Fruit fly (Drosophila melanogaster): ENCODE data around the gene ergic53.

The ergic53 gene

dm6 chr3L:8575844-8576842 is 41.4 kb downstream of the ergic53 start, which contains the start of the genes CG6638 and CG43078:
Gene CG6638 (minus strand): TSS chr3L:8576078.
Gene CG43078 (plus strand): TSS chr3L:8576808.
- TF ChIP-seq tj (GFP tag; optimal IDR thresholded peaks at IDR 0.05) = no peak
- TF ChIP-seq CG12768 (GFP tag; optimal IDR thresholded peaks at IDR 0.05) = peak; percentile 29
- peak; percentile 20 for TF ChIP-seq CG7045 (GFP tag; optimal IDR thresholded peaks at IDR 0.05)
- peak; percentile 1 for TF ChIP-seq cic (GFP tag; optimal IDR thresholded peaks at IDR 0.05)
- TF ChIP-seq CG1620 (GFP tag; optimal IDR thresholded peaks at IDR 0.05) = no peak
- no peak for TF ChIP-seq cnc (optimal IDR thresholded peaks at IDR 0.05)
- TF ChIP-seq CG14711 (tag; optimal IDR thresholded peaks at IDR 0.05) = peak; percentile 37
- TF ChIP-seq CG5204 (GFP tag; optimal IDR thresholded peaks at IDR 0.05) = no peak
- peak; percentile 70 for TF ChIP-seq kay (GFP tag; ENCODE audit: borderline replicate concordance)
- TF ChIP-seq CG11617 (GFP tag; optimal IDR thresholded peaks at IDR 0.05) = peak; percentile 57
- peak; percentile 85 for TF ChIP-seq Mnt (GFP tag; optimal IDR thresholded peaks at IDR 0.05)
- no peak for TF ChIP-seq CG33017 (tag; optimal IDR thresholded peaks at IDR 0.05)
- no peak for TF ChIP-seq Crg-1 (GFP tag; optimal IDR thresholded peaks at IDR 0.05)
- TF ChIP-seq Clk (GFP tag; optimal IDR thresholded peaks at IDR 0.05) = no peak
- TF ChIP-seq toe (GFP tag; optimal IDR thresholded peaks at IDR 0.05) = no peak
- TF ChIP-seq CG7101 (tag; optimal IDR thresholded peaks at IDR 0.05) = peak; percentile 26
- no peak for TF ChIP-seq ovo (GFP tag; optimal IDR thresholded peaks at IDR 0.05)
- no peak for TF ChIP-seq pad (GFP tag; optimal IDR thresholded peaks at IDR 0.05)

DNA sequence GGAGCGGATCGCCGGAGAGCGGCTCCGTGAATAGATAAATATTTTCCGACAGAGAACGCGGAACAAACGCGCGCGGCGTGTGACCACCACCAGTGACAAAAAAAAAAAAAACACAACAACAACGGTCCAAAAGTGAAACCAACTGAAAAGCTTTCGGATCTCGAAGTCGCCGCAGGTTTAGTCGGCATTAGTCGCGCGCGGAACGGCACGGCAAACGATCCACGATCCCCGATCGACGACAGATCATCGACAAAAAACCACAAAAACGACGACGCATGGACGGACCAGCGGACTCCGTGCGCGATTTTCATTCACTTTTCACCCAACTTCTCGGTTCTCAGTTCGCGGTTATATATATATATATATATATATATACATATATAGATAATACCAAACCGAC is 43.7 kb downstream of the ergic53 start:
- TF ChIP-seq Hr96 (GFP tag; optimal IDR thresholded peaks at IDR 0.05) (peak; percentile 15), CG7045 (GFP tag; optimal IDR thresholded peaks at IDR 0.05) (no peak), CG33017 (tag; optimal IDR thresholded peaks at IDR 0.05) (peak; percentile 13), Mnt (GFP tag; optimal IDR thresholded peaks at IDR 0.05) (peak; percentile 22), CG5204 (GFP tag; optimal IDR thresholded peaks at IDR 0.05) (no peak), pad (GFP tag; optimal IDR thresholded peaks at IDR 0.05) (no peak), cnc (optimal IDR thresholded peaks at IDR 0.05) (no peak), CG11617 (GFP tag; optimal IDR thresholded peaks at IDR 0.05) (no peak), kay (GFP tag; ENCODE audit: borderline replicate concordance) (no peak), CG12768 (GFP tag; optimal IDR thresholded peaks at IDR 0.05) (peak; percentile 10)

DNA sequence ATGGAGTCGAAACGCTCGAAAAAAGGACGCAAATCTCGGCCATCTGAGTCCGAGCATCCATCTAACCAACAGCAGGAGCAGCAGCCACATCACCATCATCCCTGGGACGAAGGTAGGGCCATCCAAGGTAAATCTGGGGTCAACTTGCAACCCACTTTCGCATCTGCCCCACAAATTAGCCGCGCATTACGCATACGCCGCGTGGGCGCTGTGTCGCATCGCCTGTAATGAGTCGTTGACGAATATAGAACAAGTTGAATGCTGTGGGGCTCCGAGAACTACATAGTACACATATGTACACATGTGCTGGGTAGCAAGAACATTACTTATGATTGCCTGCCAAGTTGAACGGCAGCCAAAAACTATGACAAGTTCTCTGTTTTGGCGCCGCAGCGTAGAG is 44.7 kb downstream of the ergic53 start:
- TF ChIP-seq CG7045 (GFP tag; optimal IDR thresholded peaks at IDR 0.05) = no peak
- no peak for TF ChIP-seq kay (GFP tag; ENCODE audit: borderline replicate concordance)
- TF ChIP-seq CG12768 (GFP tag; optimal IDR thresholded peaks at IDR 0.05) = no peak
- no peak for TF ChIP-seq CG5204 (GFP tag; optimal IDR thresholded peaks at IDR 0.05)
- TF ChIP-seq Crg-1 (GFP tag; optimal IDR thresholded peaks at IDR 0.05) = no peak
- TF ChIP-seq Hr96 (GFP tag; optimal IDR thresholded peaks at IDR 0.05) = no peak
- no peak for TF ChIP-seq cic (GFP tag; optimal IDR thresholded peaks at IDR 0.05)

- TF ChIP-seq CG7045 (GFP tag; optimal IDR thresholded peaks at IDR 0.05) = peak; percentile 20
- TF ChIP-seq CG5204 (GFP tag; optimal IDR thresholded peaks at IDR 0.05) = peak; percentile 47
- TF ChIP-seq CG33017 (tag; optimal IDR thresholded peaks at IDR 0.05) = peak; percentile 51
- TF ChIP-seq kay (GFP tag; ENCODE audit: borderline replicate concordance) = peak; percentile 88
- peak; percentile 39 for TF ChIP-seq Hr96 (GFP tag; optimal IDR thresholded peaks at IDR 0.05)
- peak; percentile 74 for TF ChIP-seq cic (GFP tag; optimal IDR thresholded peaks at IDR 0.05)
- TF ChIP-seq CG1620 (GFP tag; optimal IDR thresholded peaks at IDR 0.05) = no peak
- TF ChIP-seq CG11617 (GFP tag; optimal IDR thresholded peaks at IDR 0.05) = peak; percentile 30
- no peak for TF ChIP-seq Crg-1 (GFP tag; optimal IDR thresholded peaks at IDR 0.05)
- no peak for TF ChIP-seq toe (GFP tag; optimal IDR thresholded peaks at IDR 0.05)
These were observed 46.0 kb downstream of the ergic53 start for dm6 chr3L:8580780-8581179.

DNA sequence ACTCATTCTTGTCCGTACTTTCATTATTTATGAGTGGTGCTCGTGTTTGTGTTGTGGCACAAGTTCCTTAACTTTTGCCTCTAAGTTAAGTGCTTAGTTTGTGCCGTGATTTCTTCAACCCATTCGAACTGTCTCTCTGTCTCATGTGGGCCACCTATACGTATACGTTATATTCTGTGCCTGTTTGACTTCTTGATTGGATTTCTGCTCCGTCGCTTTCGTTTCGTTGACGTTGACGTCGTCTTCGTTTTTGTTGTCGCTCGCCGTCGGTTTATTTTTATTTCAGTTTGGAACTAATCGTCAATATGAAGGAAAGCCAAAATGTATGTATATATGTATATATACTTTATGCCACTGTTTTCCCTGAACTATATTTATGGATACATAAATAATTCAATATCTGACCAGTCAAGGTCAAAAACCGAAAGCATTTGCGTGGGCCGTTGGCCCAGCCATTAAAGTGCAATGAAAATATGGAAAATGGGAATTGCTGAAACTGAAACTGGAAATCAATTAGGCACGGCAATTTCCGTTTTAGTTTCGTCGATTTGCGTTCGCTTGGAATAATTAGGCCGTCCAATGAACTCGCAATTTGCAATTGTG is 47.4 kb downstream of the ergic53 start:
- TF ChIP-seq Clk (GFP tag; optimal IDR thresholded peaks at IDR 0.05) (no peak), kay (GFP tag; ENCODE audit: borderline replicate concordance) (peak; percentile 40)

- TF ChIP-seq tj (GFP tag; optimal IDR thresholded peaks at IDR 0.05) = no peak
- no peak for TF ChIP-seq CG12768 (GFP tag; optimal IDR thresholded peaks at IDR 0.05)
- TF ChIP-seq Clk (GFP tag; optimal IDR thresholded peaks at IDR 0.05) = no peak
- no peak for TF ChIP-seq toe (GFP tag; optimal IDR thresholded peaks at IDR 0.05)
- TF ChIP-seq pad (GFP tag; optimal IDR thresholded peaks at IDR 0.05) = no peak
- no peak for TF ChIP-seq CG33017 (tag; optimal IDR thresholded peaks at IDR 0.05)
These were observed 49.3 kb downstream of the ergic53 start for dm6 chr3L:8584086-8584485.
